Worm (Caenorhabditis elegans) whole organism, L3 larva: Measurements from ENCODE around the gene cyn-6.

Source experiments
- ZK546.5 ChIP-seq: sonication (generic microtip); optimal IDR thresholded peaks from 2 replicates; lab custom pipeline; 2017; ENCODE audit warnings: missing biosample characterization, missing genetic modification characterization
- ceh-16 ChIP-seq: sonication (generic microtip); optimal IDR thresholded peaks from 2 replicates; lab custom pipeline; 2017; ENCODE audit warnings: missing biosample characterization, missing genetic modification characterization
- ceh-82 ChIP-seq: fragments of 150-350 bp; optimal IDR thresholded peaks from 2 replicates; lab custom pipeline; 2014; ENCODE audit warnings: missing biosample characterization, missing genetic modification characterization
- daf-12 ChIP-seq: fragments of 150-350 bp; optimal IDR thresholded peaks from 2 replicates; lab custom pipeline; 2014; ENCODE audit warnings: missing biosample characterization, missing genetic modification reagents, missing genetic modification characterization
- egl-27 ChIP-seq: sonication (generic microtip); optimal IDR thresholded peaks from 4 replicates; lab custom pipeline; 2017; ENCODE audit warnings: missing biosample characterization, missing genetic modification reagents, missing genetic modification characterization
- egl-5 ChIP-seq: fragments of 150-350 bp; optimal IDR thresholded peaks from 2 replicates; lab custom pipeline; 2017; ENCODE audit warnings: missing biosample characterization, missing genetic modification reagents, missing genetic modification characterization, inconsistent platforms
- elt-1 ChIP-seq: fragments of 150-350 bp; optimal IDR thresholded peaks from 2 replicates; lab custom pipeline; 2014; ENCODE audit warnings: missing biosample characterization, missing genetic modification characterization
- elt-3 ChIP-seq, 3 experiments: fragments of 150-350 bp in 1 of 3; sonication (generic microtip) in 2 of 3; optimal IDR thresholded peaks; 2 replicates in 2 of 3; 4 replicates in 1 of 3; lab custom pipeline; 2014 to 2017; ENCODE audit warnings: missing biosample characterization in 3 of 3, missing genetic modification characterization in 3 of 3
- eor-1 ChIP-seq, 2 experiments: fragments of 150-350 bp; optimal IDR thresholded peaks; 2 replicates each; lab custom pipeline; 2014 to 2018; ENCODE audit warnings: missing biosample characterization in 2 of 2, missing genetic modification characterization in 2 of 2
- fkh-10 ChIP-seq: sonication (generic microtip); optimal IDR thresholded peaks from 2 replicates; lab custom pipeline; 2017; ENCODE audit warnings: missing biosample characterization, missing genetic modification reagents, missing genetic modification characterization
- fkh-2 ChIP-seq: fragments of 150-350 bp; optimal IDR thresholded peaks from 2 replicates; lab custom pipeline; 2014; ENCODE audit warnings: missing biosample characterization, missing genetic modification reagents, missing genetic modification characterization
- fos-1 ChIP-seq: fragments of 150-350 bp; optimal IDR thresholded peaks from 2 replicates; lab custom pipeline; 2014; ENCODE audit warnings: missing biosample characterization, missing genetic modification characterization
- jun-1 ChIP-seq: fragments of 150-350 bp; optimal IDR thresholded peaks from 2 replicates; lab custom pipeline; 2014; ENCODE audit warnings: missing biosample characterization, missing genetic modification reagents, missing genetic modification characterization
- lin-15B ChIP-seq: fragments of 150-350 bp; optimal IDR thresholded peaks from 2 replicates; lab custom pipeline; 2014; ENCODE audit warnings: missing biosample characterization, missing genetic modification characterization
- lin-39 ChIP-seq: fragments of 150-350 bp; optimal IDR thresholded peaks from 2 replicates; lab custom pipeline; 2018; ENCODE audit warnings: missing biosample characterization, missing genetic modification reagents, missing genetic modification characterization
- mdl-1 ChIP-seq: fragments of 150-350 bp; optimal IDR thresholded peaks from 2 replicates; lab custom pipeline; 2014; ENCODE audit warnings: missing biosample characterization, missing genetic modification characterization
- mml-1 ChIP-seq: fragments of 150-350 bp; sonication (generic microtip); optimal IDR thresholded peaks from 3 replicates; lab custom pipeline; 2014; ENCODE audit warnings: missing biosample characterization, missing genetic modification characterization
- nfya-1 ChIP-seq: sonication (generic microtip); optimal IDR thresholded peaks from 2 replicates; lab custom pipeline; 2017; ENCODE audit warnings: missing genetic modification characterization, mild to moderate bottlenecking, missing compliant biosample characterization, antibody characterized with exemption, moderate library complexity; ENCODE audit not compliant: insufficient read depth
- nhr-11 ChIP-seq: fragments of 150-350 bp; optimal IDR thresholded peaks from 2 replicates; lab custom pipeline; 2014; ENCODE audit warnings: missing biosample characterization, missing genetic modification characterization
- nhr-23 ChIP-seq: fragments of 150-350 bp; optimal IDR thresholded peaks from 2 replicates; lab custom pipeline; 2014; ENCODE audit warnings: missing biosample characterization, missing genetic modification reagents, missing genetic modification characterization
- nhr-25 ChIP-seq: sonication (generic microtip); optimal IDR thresholded peaks from 2 replicates; lab custom pipeline; 2017; ENCODE audit warnings: missing biosample characterization, missing genetic modification characterization
- nhr-28 ChIP-seq: fragments of 150-350 bp; optimal IDR thresholded peaks from 2 replicates; lab custom pipeline; 2014; ENCODE audit warnings: missing biosample characterization, missing genetic modification characterization
- nhr-43 ChIP-seq: sonication (generic microtip); optimal IDR thresholded peaks from 2 replicates; lab custom pipeline; 2016; ENCODE audit warnings: mild to moderate bottlenecking, missing genetic modification characterization, missing compliant biosample characterization; ENCODE audit not compliant: poor library complexity, severe bottlenecking
- nhr-77 ChIP-seq: fragments of 150-350 bp; optimal IDR thresholded peaks from 2 replicates; lab custom pipeline; 2014; ENCODE audit warnings: missing biosample characterization, missing genetic modification characterization
- pha-4 ChIP-seq: fragments of 150-350 bp; optimal IDR thresholded peaks from 2 replicates; lab custom pipeline; 2014; ENCODE audit warnings: missing biosample characterization, missing genetic modification reagents, missing genetic modification characterization
- skn-1 ChIP-seq: fragments of 150-350 bp; optimal IDR thresholded peaks from 2 replicates; lab custom pipeline; 2014; ENCODE audit warnings: missing biosample characterization, missing genetic modification characterization
- snpc-4 ChIP-seq: fragments of 150-350 bp; optimal IDR thresholded peaks from 2 replicates; lab custom pipeline; 2014; ENCODE audit warnings: missing biosample characterization, missing genetic modification characterization
- tbx-2 ChIP-seq: sonication (generic microtip); optimal IDR thresholded peaks from 2 replicates; lab custom pipeline; 2016; ENCODE audit warnings: mild to moderate bottlenecking, missing genetic modification characterization, missing compliant biosample characterization
- unc-39 ChIP-seq: sonication (generic microtip); optimal IDR thresholded peaks from 4 replicates; lab custom pipeline; 2017; ENCODE audit warnings: missing biosample characterization, missing genetic modification characterization
- ztf-11 ChIP-seq: fragments of 150-350 bp; optimal IDR thresholded peaks from 2 replicates; lab custom pipeline; 2014; ENCODE audit warnings: missing biosample characterization, missing genetic modification characterization
- ztf-4 ChIP-seq: fragments of 150-350 bp; optimal IDR thresholded peaks from 2 replicates; lab custom pipeline; 2014; ENCODE audit warnings: missing biosample characterization, missing genetic modification characterization

Gene cyn-6

ce11 chrIII:794984-795596, 21.9 kb downstream of the cyn-6 start, which contains the start of gene trpp-11:
trpp-11 (plus strand) TSS chrIII:795136.
- TF ChIP-seq nhr-25 (tag; lab: Kevin White, UChicago) (no peak), eor-1 (tag; optimal IDR thresholded peaks at IDR 0.05; lab: Kevin White, UChicago) (no peak), fkh-2 (tag; lab: Kevin White, UChicago) (no peak), ztf-4 (no peak), mml-1 (tag; lab: Kevin White, UChicago) (no peak), ceh-16 (tag; lab: Kevin White, UChicago) (no peak), egl-5 (tag; lab: Kevin White, UChicago) (no peak), ztf-11 (tag; lab: Kevin White, UChicago) (no peak), mdl-1 (no peak)

ce11 chrIII:797507-797906, 24.3 kb downstream of the cyn-6 start:
- no peak for TF ChIP-seq nhr-43 (tag; lab: Kevin White, UChicago)
- no peak for TF ChIP-seq fkh-10 (GFP tag; lab: Kevin White, UChicago)
- TF ChIP-seq nhr-23 (tag; lab: Kevin White, UChicago): no peak
- no peak for TF ChIP-seq egl-5 (tag; lab: Kevin White, UChicago)
- TF ChIP-seq ZK546.5 (tag; lab: Kevin White, UChicago): no peak
- TF ChIP-seq elt-1: no peak

ce11 chrIII:802041-802440, 28.8 kb downstream of the cyn-6 start:
- no peak for TF ChIP-seq lin-15B (tag; lab: Kevin White, UChicago)
- no peak for TF ChIP-seq nhr-28
- no peak for TF ChIP-seq lin-39
- TF ChIP-seq daf-12 (tag; lab: Kevin White, UChicago): no peak
- TF ChIP-seq pha-4 (tag; lab: Kevin White, UChicago): no peak
- TF ChIP-seq fkh-2 (tag; lab: Kevin White, UChicago): no peak
- TF ChIP-seq mml-1 (tag; lab: Kevin White, UChicago): no peak
- TF ChIP-seq nfya-1 (tag; lab: Kevin White, UChicago): no peak
- no peak for TF ChIP-seq jun-1 (tag; lab: Kevin White, UChicago)
- no peak for TF ChIP-seq ztf-4
- no peak for TF ChIP-seq fkh-10 (GFP tag; lab: Kevin White, UChicago)
- no peak for TF ChIP-seq eor-1 (tag; optimal IDR thresholded peaks at IDR 0.05; lab: Kevin White, UChicago)
- TF ChIP-seq tbx-2 (tag; lab: Kevin White, UChicago): no peak
- TF ChIP-seq fos-1 (tag; lab: Kevin White, UChicago): no peak
- no peak for TF ChIP-seq egl-27 (tag; lab: Kevin White, UChicago)
- TF ChIP-seq skn-1 (tag; lab: Kevin White, UChicago): no peak
- no peak for TF ChIP-seq ztf-11 (tag; lab: Kevin White, UChicago)
- TF ChIP-seq elt-3 (tag; optimal IDR thresholded peaks at IDR 0.05; lab: Kevin White, UChicago): no peak
- TF ChIP-seq mdl-1: no peak

ce11 chrIII:811544-811943, 38.3 kb downstream of the cyn-6 start, which contains the start of gene daf-7:
daf-7 (plus strand) TSS chrIII:811844.
- TF ChIP-seq nhr-25 (tag; lab: Kevin White, UChicago) (no peak), elt-3 (tag; optimal IDR thresholded peaks at IDR 0.05; lab: Kevin White, UChicago) (no peak), mdl-1 (no peak), nhr-11 (tag; lab: Kevin White, UChicago) (no peak), lin-39 (no peak), ceh-16 (tag; lab: Kevin White, UChicago) (no peak), nhr-77 (tag; lab: Kevin White, UChicago) (no peak), elt-1 (no peak)

- TF ChIP-seq nhr-25 (tag; lab: Kevin White, UChicago) (peak; percentile 28), fkh-2 (tag; lab: Kevin White, UChicago) (no peak)
Measured at ce11 chrIII:815845-816244, 42.6 kb downstream of the cyn-6 start, which contains the start of gene dac-1. dac-1 (plus strand) TSS chrIII:816145.

- TF ChIP-seq fkh-10 (GFP tag; lab: Kevin White, UChicago) (no peak), unc-39 (no peak), ZK546.5 (tag; lab: Kevin White, UChicago) (no peak), elt-3 (tag; optimal IDR thresholded peaks at IDR 0.05; lab: Kevin White, UChicago) (no peak), nhr-25 (tag; lab: Kevin White, UChicago) (no peak), egl-27 (tag; lab: Kevin White, UChicago) (no peak), snpc-4 (tag; lab: Kevin White, UChicago) (peak; percentile 38), egl-5 (tag; lab: Kevin White, UChicago) (no peak), ceh-82 (no peak)
Measured at ce11 chrIII:819313-819712, 46.1 kb downstream of the cyn-6 start.
